Worm (Caenorhabditis elegans): Measurements from ENCODE around the gene chl-1.

chl-1 gene

ce11 chrIII:10415822-10416221, 10.8 kb upstream of the chl-1 start, which contains the start of gene ymel-1:
TSS of gene ymel-1 (plus strand) at chrIII:10416139.
- TF ChIP-seq sea-2 (GFP tag; optimal IDR thresholded peaks at IDR 0.05) (no peak), lin-39 (tag; optimal IDR thresholded peaks at IDR 0.05) (peak; percentile 60), nhr-77 (tag; optimal IDR thresholded peaks at IDR 0.05) (no peak), nfya-1 (tag; optimal IDR thresholded peaks at IDR 0.05; ENCODE audit: insufficient read depth) (peak; percentile 35), unc-62 (GFP tag; optimal IDR thresholded peaks at IDR 0.05) (no peak), pha-4 (tag; optimal IDR thresholded peaks at IDR 0.05) (peak; percentile 53), hmg-11 (tag; optimal IDR thresholded peaks at IDR 0.05) (peak; percentile 29), aly-2 (tag; optimal IDR thresholded peaks at IDR 0.05) (peak; percentile 14), egl-5 (tag; optimal IDR thresholded peaks at IDR 0.05) (no peak), ZK546.5 (tag; optimal IDR thresholded peaks at IDR 0.05) (no peak), daf-12 (tag; optimal IDR thresholded peaks at IDR 0.05) (no peak), ceh-9 (tag; optimal IDR thresholded peaks at IDR 0.05) (no peak), pqm-1 (tag; optimal IDR thresholded peaks at IDR 0.05) (peak; percentile 39), elt-2 (tag; optimal IDR thresholded peaks at IDR 0.05) (peak; percentile 22), nhr-76 (tag; optimal IDR thresholded peaks at IDR 0.05) (no peak), R02D3.7 (tag; optimal IDR thresholded peaks at IDR 0.05) (peak; percentile 11), lin-15B (tag; optimal IDR thresholded peaks at IDR 0.05) (peak; percentile 50), nhr-23 (tag; optimal IDR thresholded peaks at IDR 0.05) (peak; percentile 32), nhr-25 (tag; optimal IDR thresholded peaks at IDR 0.05) (peak; percentile 19), elt-1 (tag; optimal IDR thresholded peaks at IDR 0.05) (no peak)

- no peak for TF ChIP-seq unc-39 (tag; optimal IDR thresholded peaks at IDR 0.05)
- peak; percentile 54 for TF ChIP-seq ztf-4 (tag; optimal IDR thresholded peaks at IDR 0.05)
- TF ChIP-seq mdl-1 (tag; optimal IDR thresholded peaks at IDR 0.05), result peak; percentile 46
- no peak for TF ChIP-seq ceh-16 (tag; optimal IDR thresholded peaks at IDR 0.05)
- no peak for TF ChIP-seq nhr-237 (tag; optimal IDR thresholded peaks at IDR 0.05)
- TF ChIP-seq nhr-43 (tag; optimal IDR thresholded peaks at IDR 0.05; ENCODE audit: poor library complexity, severe bottlenecking), result peak; percentile 97
- peak; percentile 71 for TF ChIP-seq nhr-11 (tag; optimal IDR thresholded peaks at IDR 0.05)
- no peak for TF ChIP-seq nhr-76 (tag; optimal IDR thresholded peaks at IDR 0.05)
- peak; percentile 72 for TF ChIP-seq pqm-1 (tag; optimal IDR thresholded peaks at IDR 0.05)
- peak; percentile 89 for TF ChIP-seq skn-1 (tag; optimal IDR thresholded peaks at IDR 0.05)
- peak; percentile 83 for TF ChIP-seq egl-5 (tag; optimal IDR thresholded peaks at IDR 0.05)
- TF ChIP-seq nhr-67 (tag; optimal IDR thresholded peaks at IDR 0.05), result no peak
- TF ChIP-seq pha-4 (tag; optimal IDR thresholded peaks at IDR 0.05), result peak; percentile 96
- TF ChIP-seq nhr-25 (tag; optimal IDR thresholded peaks at IDR 0.05), result peak; percentile 91
- peak; percentile 100 for TF ChIP-seq R02D3.7 (tag; optimal IDR thresholded peaks at IDR 0.05)
- TF ChIP-seq nhr-23 (tag; optimal IDR thresholded peaks at IDR 0.05), result peak; percentile 97
- TF ChIP-seq hmg-11 (tag; optimal IDR thresholded peaks at IDR 0.05), result peak; percentile 90
- TF ChIP-seq eor-1 (tag; optimal IDR thresholded peaks at IDR 0.05), result no peak
- no peak for TF ChIP-seq aly-2 (tag; optimal IDR thresholded peaks at IDR 0.05)
- TF ChIP-seq tbx-2 (tag; optimal IDR thresholded peaks at IDR 0.05), result peak; percentile 92
- TF ChIP-seq elt-1 (tag; optimal IDR thresholded peaks at IDR 0.05), result peak; percentile 42
- TF ChIP-seq nhr-12 (tag; optimal IDR thresholded peaks at IDR 0.05), result no peak
- peak; percentile 92 for TF ChIP-seq ceh-28 (tag; optimal IDR thresholded peaks at IDR 0.05)
- peak; percentile 80 for TF ChIP-seq snpc-4 (tag; optimal IDR thresholded peaks at IDR 0.05)
- TF ChIP-seq sea-2 (GFP tag; optimal IDR thresholded peaks at IDR 0.05), result no peak
- TF ChIP-seq egl-27 (tag; optimal IDR thresholded peaks at IDR 0.05), result peak; percentile 68
- TF ChIP-seq nhr-77 (tag; optimal IDR thresholded peaks at IDR 0.05), result peak; percentile 65
- no peak for TF ChIP-seq ztf-11 (tag; optimal IDR thresholded peaks at IDR 0.05)
- TF ChIP-seq lsy-12 (tag; optimal IDR thresholded peaks at IDR 0.05), result peak; percentile 93
- TF ChIP-seq mml-1 (tag; optimal IDR thresholded peaks at IDR 0.05), result no peak
- peak; percentile 74 for TF ChIP-seq elt-2 (tag; optimal IDR thresholded peaks at IDR 0.05)
- peak; percentile 97 for TF ChIP-seq nfya-1 (tag; optimal IDR thresholded peaks at IDR 0.05; ENCODE audit: insufficient read depth)
- peak; percentile 39 for TF ChIP-seq fos-1 (tag; optimal IDR thresholded peaks at IDR 0.05)
- TF ChIP-seq daf-12 (tag; optimal IDR thresholded peaks at IDR 0.05), result peak; percentile 56
- peak; percentile 92 for TF ChIP-seq jun-1 (tag; optimal IDR thresholded peaks at IDR 0.05)
- TF ChIP-seq ama-1 (optimal IDR thresholded peaks at IDR 0.05), result peak; percentile 83
- TF ChIP-seq ZK546.5 (tag; optimal IDR thresholded peaks at IDR 0.05), result peak; percentile 35
- TF ChIP-seq zag-1 (tag; optimal IDR thresholded peaks at IDR 0.05), result peak; percentile 55
- no peak for TF ChIP-seq ceh-9 (tag; optimal IDR thresholded peaks at IDR 0.05)
- no peak for TF ChIP-seq fkh-2 (tag; optimal IDR thresholded peaks at IDR 0.05)
- peak; percentile 49 for TF ChIP-seq ceh-82 (tag; optimal IDR thresholded peaks at IDR 0.05)
- TF ChIP-seq fkh-10 (GFP tag; optimal IDR thresholded peaks at IDR 0.05), result peak; percentile 90
- TF ChIP-seq nhr-28 (tag; optimal IDR thresholded peaks at IDR 0.05), result no peak
- no peak for TF ChIP-seq elt-3 (tag; optimal IDR thresholded peaks at IDR 0.05)
- peak; percentile 90 for TF ChIP-seq lin-39 (tag; optimal IDR thresholded peaks at IDR 0.05)
- TF ChIP-seq unc-62 (GFP tag; optimal IDR thresholded peaks at IDR 0.05), result peak; percentile 19
- peak; percentile 98 for TF ChIP-seq lin-15B (tag; optimal IDR thresholded peaks at IDR 0.05)
Measured at ce11 chrIII:10407198-10407663, 2.2 kb upstream of the chl-1 start, which contains the start of gene hat-1. TSS of gene hat-1 (minus strand) at chrIII:10407248.

All from whole organism, L3 larva.